Fruit fly (Drosophila melanogaster): ENCODE results near the gene Cyp6d5.

Cyp6d5 gene

dm6 chr3R:14061988-14062868 lies 33.2 kb downstream of the Cyp6d5 start (continued):
- no peak for TF ChIP-seq CG14014 (GFP tag; IDR thresholded peaks at IDR 0.05)
- TF ChIP-seq CG17829 (tag; optimal IDR thresholded peaks at IDR 0.05), result no peak
- no peak for TF ChIP-seq bab2 (GFP tag; optimal IDR thresholded peaks at IDR 0.05)
- peak; percentile 16 to 20 for TF ChIP-seq bsh (GFP tag; optimal IDR thresholded peaks at IDR 0.05)
- TF ChIP-seq Poxn (GFP tag; IDR thresholded peaks at IDR 0.05), result no peak
- TF ChIP-seq Stat92E (GFP tag; optimal IDR thresholded peaks at IDR 0.05), result no peak
- no peak for TF ChIP-seq emc (GFP tag; optimal IDR thresholded peaks at IDR 0.05)
- TF ChIP-seq Rfx (GFP tag; IDR thresholded peaks at IDR 0.05), result peak; percentile 60; the same call in 1 of the 2 replicates
- no peak for TF ChIP-seq da (GFP tag; optimal IDR thresholded peaks at IDR 0.05)
- TF ChIP-seq gfzf (GFP tag; optimal IDR thresholded peaks at IDR 0.05), result no peak
- TF ChIP-seq CG9727 (GFP tag; optimal IDR thresholded peaks at IDR 0.05), result peak; percentile 19
- no peak for TF ChIP-seq dati (GFP tag; IDR thresholded peaks at IDR 0.05)
- TF ChIP-seq CG10274 (GFP tag; optimal IDR thresholded peaks at IDR 0.05), result peak; percentile 30
- TF ChIP-seq CG12071 (GFP tag; optimal IDR thresholded peaks at IDR 0.05), result no peak
- peak; percentile 85 for TF ChIP-seq sens (GFP tag)
- peak in 1 of 2 experiments; percentile 1 for TF ChIP-seq dpn (GFP tag; optimal IDR thresholded peaks at IDR 0.05)
- no peak for TF ChIP-seq fru (optimal IDR thresholded peaks at IDR 0.05)
- TF ChIP-seq CG8765 (GFP tag; IDR thresholded peaks at IDR 0.05), result no peak
- peak; percentile 39 for TF ChIP-seq tin (GFP tag; optimal IDR thresholded peaks at IDR 0.05)
- TF ChIP-seq Lhr (GFP tag; optimal IDR thresholded peaks at IDR 0.05), result no peak
- no peak for TF ChIP-seq HLHmδ (GFP tag; optimal IDR thresholded peaks at IDR 0.05)
- TF ChIP-seq CG10267 (tag; optimal IDR thresholded peaks at IDR 0.05), result no peak
- no peak for TF ChIP-seq ara (GFP tag; IDR thresholded peaks at IDR 0.05)
- peak; percentile 88 for TF ChIP-seq CG34376 (GFP tag; optimal IDR thresholded peaks at IDR 0.05)
- TF ChIP-seq slou (GFP tag; optimal IDR thresholded peaks at IDR 0.05), result peak; percentile 12
- TF ChIP-seq Bteb2 (GFP tag; optimal IDR thresholded peaks at IDR 0.05), result peak; percentile 20
- TF ChIP-seq cwo (GFP tag; optimal IDR thresholded peaks at IDR 0.05), result peak; percentile 56
- TF ChIP-seq CG8290 (GFP tag; optimal IDR thresholded peaks at IDR 0.05), result no peak
- peak in 1 of 2 experiments; percentile 15 for TF ChIP-seq CG8290 (tag; optimal IDR thresholded peaks at IDR 0.05)
- TF ChIP-seq ac (GFP tag; optimal IDR thresholded peaks at IDR 0.05), result no peak
- TF ChIP-seq Ssrp (tag; optimal IDR thresholded peaks at IDR 0.05), result peak; percentile 23
- no peak for TF ChIP-seq CG15073 (GFP tag; optimal IDR thresholded peaks at IDR 0.05)
- TF ChIP-seq sens-2 (GFP tag; IDR thresholded peaks at IDR 0.05), result no peak
- TF ChIP-seq CG9817 (tag; optimal IDR thresholded peaks at IDR 0.05), result peak; percentile 25
- peak; percentile 24; the same call in 1 of the 4 replicates for TF ChIP-seq Gug (GFP tag; IDR thresholded peaks at IDR 0.05)
- TF ChIP-seq Aef1 (GFP tag; IDR thresholded peaks at IDR 0.05), result no peak; the same call in 2 of the 3 replicates
- no peak for TF ChIP-seq Dll (GFP tag; IDR thresholded peaks at IDR 0.05; ENCODE audit: partially characterized antibody)
- TF ChIP-seq CG1529 (GFP tag; optimal IDR thresholded peaks at IDR 0.05), result no peak
- no peak for TF ChIP-seq hbn (GFP tag; IDR thresholded peaks at IDR 0.05; ENCODE audit: partially characterized antibody)
- no peak for TF ChIP-seq CG7786 (GFP tag; optimal IDR thresholded peaks at IDR 0.05)
- TF ChIP-seq Mrtf (GFP tag; IDR thresholded peaks at IDR 0.05), result no peak
- TF ChIP-seq CG31388 (GFP tag; optimal IDR thresholded peaks at IDR 0.05), result no peak
- TF ChIP-seq Xbp1 (GFP tag; optimal IDR thresholded peaks at IDR 0.05), result peak; percentile 33
- no peak for TF ChIP-seq ab (GFP tag; optimal IDR thresholded peaks at IDR 0.05)
- TF ChIP-seq pnt (GFP tag; optimal IDR thresholded peaks at IDR 0.05), result no peak
- TF ChIP-seq amos (GFP tag; IDR thresholded peaks at IDR 0.05; ENCODE audit: partially characterized antibody), result no peak
- TF ChIP-seq BtbVII (GFP tag; optimal IDR thresholded peaks at IDR 0.05), result peak; percentile 10
- no peak for TF ChIP-seq jumu (GFP tag; optimal IDR thresholded peaks at IDR 0.05)
- peak; percentile 1 for TF ChIP-seq odd (GFP tag; optimal IDR thresholded peaks at IDR 0.05)
- TF ChIP-seq Awh (GFP tag; IDR thresholded peaks at IDR 0.05), result no peak

All from whole organism, embryonic.